Fruit fly (Drosophila melanogaster): ENCODE data around the gene Cyp4c3.
A peak's percentile ranks its signal among the peaks of the same experiment; 100 is the strongest.

Gene Cyp4c3

dm6 chr3R:30887711-30888549 lies 5.9 kb upstream of the Cyp4c3 start (continued):
- TF ChIP-seq Stat92E (GFP tag; optimal IDR thresholded peaks at IDR 0.05) (no peak), CG8765 (GFP tag; IDR thresholded peaks at IDR 0.05) (peak; percentile 54; the same call in 1 of the 2 replicates), org-1 (GFP tag; optimal IDR thresholded peaks at IDR 0.05) (peak; percentile 2), Rfx (GFP tag; IDR thresholded peaks at IDR 0.05) (peak; percentile 74), H15 (GFP tag; IDR thresholded peaks at IDR 0.05) (peak; percentile 67; the same call in 2 of the 3 replicates), kah (GFP tag; optimal IDR thresholded peaks at IDR 0.05) (peak; percentile 11), CG32772 (GFP tag; IDR thresholded peaks at IDR 0.05) (peak; percentile 56; the same call in 1 of the 2 replicates), chinmo (GFP tag; IDR thresholded peaks at IDR 0.05; ENCODE audit: partially characterized antibody) (0 out of 4 replicates have a peak, but pooled peaks have one; percentile 21), Fer3 (tag; optimal IDR thresholded peaks at IDR 0.05) (peak; percentile 71), CG17385 (GFP tag; optimal IDR thresholded peaks at IDR 0.05) (peak; percentile 55), CG15514 (GFP tag; optimal IDR thresholded peaks at IDR 0.05) (peak; percentile 53), D19B (GFP tag; optimal IDR thresholded peaks at IDR 0.05) (no peak), maf-S (GFP tag; optimal IDR thresholded peaks at IDR 0.05) (peak; percentile 38), CoRest (tag; optimal IDR thresholded peaks at IDR 0.05) (peak; percentile 60), tio (GFP tag; optimal IDR thresholded peaks at IDR 0.05) (no peak), Ravus (GFP tag; IDR thresholded peaks at IDR 0.05) (no peak; the same call in 1 of the 2 replicates), esg (GFP tag; conservative IDR thresholded peaks at IDR 0.05) (peak; percentile 57), Dip2 (GFP tag; IDR thresholded peaks at IDR 0.05) (no peak), CG17361 (GFP tag; IDR thresholded peaks at IDR 0.05) (no peak; the same call in 2 of the 3 replicates), tll (GFP tag; optimal IDR thresholded peaks at IDR 0.05) (no peak), ewg (GFP tag; optimal IDR thresholded peaks at IDR 0.05) (peak; percentile 24), CG18011 (GFP tag; optimal IDR thresholded peaks at IDR 0.05) (no peak), CG30403 (GFP tag; optimal IDR thresholded peaks at IDR 0.05) (peak; percentile 66), pnt (GFP tag; optimal IDR thresholded peaks at IDR 0.05) (peak; percentile 52), fru (optimal IDR thresholded peaks at IDR 0.05) (no peak), gcm2 (GFP tag; optimal IDR thresholded peaks at IDR 0.05) (no peak), CG10274 (GFP tag; optimal IDR thresholded peaks at IDR 0.05) (peak; percentile 33), crc (GFP tag; optimal IDR thresholded peaks at IDR 0.05) (peak; percentile 71), Lpt (GFP tag; optimal IDR thresholded peaks at IDR 0.05) (no peak), mirr (GFP tag; optimal IDR thresholded peaks at IDR 0.05) (no peak), CG2120 (GFP tag; optimal IDR thresholded peaks at IDR 0.05) (peak; percentile 78), bigmax (GFP tag; optimal IDR thresholded peaks at IDR 0.05) (no peak), NC2α (GFP tag; optimal IDR thresholded peaks at IDR 0.05) (no peak), ro (GFP tag; IDR thresholded peaks at IDR 0.05) (no peak), da (GFP tag; optimal IDR thresholded peaks at IDR 0.05) (no peak), gce (GFP tag; IDR thresholded peaks at IDR 0.05) (peak; percentile 32; the same call in 1 of the 3 replicates), CG3838 (GFP tag; optimal IDR thresholded peaks at IDR 0.05) (no peak), prd (optimal IDR thresholded peaks at IDR 0.05) (no peak), prd (GFP tag; IDR thresholded peaks at IDR 0.05) (peak; percentile 77), salm (tag; optimal IDR thresholded peaks at IDR 0.05) (peak; percentile 29), CG9437 (GFP tag; optimal IDR thresholded peaks at IDR 0.05) (peak; percentile 16), CG18619 (GFP tag; optimal IDR thresholded peaks at IDR 0.05) (peak; percentile 28), CG14710 (tag; optimal IDR thresholded peaks at IDR 0.05) (peak; percentile 32), CG12942 (GFP tag; optimal IDR thresholded peaks at IDR 0.05) (peak; percentile 54), CG17912 (GFP tag; optimal IDR thresholded peaks at IDR 0.05) (no peak), vvl (GFP tag; IDR thresholded peaks at IDR 0.05) (peak; percentile 78), Awh (GFP tag; IDR thresholded peaks at IDR 0.05) (no peak), mam (GFP tag; optimal IDR thresholded peaks at IDR 0.05) (peak; percentile 84), cad (GFP tag; optimal IDR thresholded peaks at IDR 0.05) (no peak), CG17829 (tag; optimal IDR thresholded peaks at IDR 0.05) (peak; percentile 31)
